Fruit fly (Drosophila melanogaster) whole organism, adult: ENCODE data around the gene CG10237.

ENCODE experiments used
- CG11617 ChIP-seq: fragments of 200-800 bp; sonication (Bioruptor generic); optimal IDR thresholded peaks from 2 replicates; lab custom pipeline; 2017; ENCODE audit warnings: mild to moderate bottlenecking, missing biosample characterization, missing genetic modification reagents, missing genetic modification characterization
- CG12768 ChIP-seq: fragments of 200-800 bp; sonication (Bioruptor generic); optimal IDR thresholded peaks from 2 replicates; lab custom pipeline; 2017; ENCODE audit warnings: missing biosample characterization, missing genetic modification characterization, mild to moderate bottlenecking, moderate library complexity, missing genetic modification reagents
- CG14711 ChIP-seq: fragments of 200-800 bp; sonication (Bioruptor generic); optimal IDR thresholded peaks from 2 replicates; lab custom pipeline; 2018; ENCODE audit warnings: missing biosample characterization, mild to moderate bottlenecking, missing genetic modification characterization, moderate library complexity
- CG1620 ChIP-seq: fragments of 200-800 bp; sonication (Bioruptor generic); optimal IDR thresholded peaks from 2 replicates; lab custom pipeline; 2016; ENCODE audit warnings: missing biosample characterization, missing genetic modification characterization
- CG33017 ChIP-seq: fragments of 200-800 bp; sonication (Bioruptor generic); optimal IDR thresholded peaks from 2 replicates; lab custom pipeline; 2018; ENCODE audit warnings: missing biosample characterization, mild to moderate bottlenecking, missing genetic modification characterization, moderate library complexity
- CG5204 ChIP-seq: fragments of 200-800 bp; sonication (Bioruptor generic); optimal IDR thresholded peaks from 2 replicates; lab custom pipeline; 2016; ENCODE audit warnings: missing biosample characterization, missing genetic modification characterization
- CG7045 ChIP-seq: fragments of 200-800 bp; sonication (Bioruptor generic); optimal IDR thresholded peaks from 2 replicates; lab custom pipeline; 2017; ENCODE audit warnings: missing biosample characterization, mild to moderate bottlenecking, missing genetic modification characterization
- CG7101 ChIP-seq: fragments of 200-800 bp; sonication (Bioruptor generic); optimal IDR thresholded peaks from 2 replicates; lab custom pipeline; 2018; ENCODE audit warnings: missing biosample characterization, mild to moderate bottlenecking, missing genetic modification characterization, moderate library complexity
- Clk ChIP-seq: fragments of 200-800 bp; sonication (Bioruptor generic); optimal IDR thresholded peaks from 2 replicates; lab custom pipeline; 2017; ENCODE audit warnings: missing biosample characterization, missing genetic modification characterization
- Crg-1 ChIP-seq: fragments of 200-800 bp; sonication (Bioruptor generic); optimal IDR thresholded peaks from 2 replicates; lab custom pipeline; 2016; ENCODE audit warnings: missing biosample characterization, missing genetic modification characterization
- Hr96 ChIP-seq: fragments of 200-800 bp; sonication (Bioruptor generic); optimal IDR thresholded peaks from 2 replicates; lab custom pipeline; 2016; ENCODE audit warnings: missing biosample characterization, missing genetic modification characterization
- Mnt ChIP-seq: fragments of 200-800 bp; sonication (Bioruptor generic); optimal IDR thresholded peaks from 2 replicates; lab custom pipeline; 2016; ENCODE audit warnings: missing biosample characterization, mild to moderate bottlenecking, missing genetic modification characterization
- bab1 ChIP-seq: fragments of 200-800 bp; sonication (Bioruptor generic); optimal IDR thresholded peaks from 3 replicates; lab custom pipeline; 2019; ENCODE audit warnings: missing biosample characterization, mild to moderate bottlenecking, missing genetic modification characterization, moderate library complexity
- cic ChIP-seq: fragments of 200-800 bp; sonication (Bioruptor generic); optimal IDR thresholded peaks from 2 replicates; lab custom pipeline; 2017; ENCODE audit warnings: missing biosample characterization, mild to moderate bottlenecking, missing genetic modification characterization, moderate library complexity
- cnc ChIP-seq, 2 experiments: fragments of >200 bp; optimal IDR thresholded peaks; 2 replicates each; lab custom pipeline; 2017
- kay ChIP-seq: fragments of 200-800 bp; sonication (Bioruptor generic); peaks from one replicate; lab custom pipeline; 2016; ENCODE audit warnings: missing biosample characterization, missing genetic modification characterization, borderline replicate concordance
- ovo ChIP-seq: fragments of 200-800 bp; sonication (Bioruptor generic); optimal IDR thresholded peaks from 2 replicates; lab custom pipeline; 2016; ENCODE audit warnings: missing biosample characterization, missing genetic modification characterization
- pad ChIP-seq: fragments of 200-800 bp; sonication (Bioruptor generic); optimal IDR thresholded peaks from 3 replicates; lab custom pipeline; 2017; ENCODE audit warnings: missing biosample characterization, missing genetic modification characterization, mild to moderate bottlenecking, moderate library complexity, missing genetic modification reagents
- tj ChIP-seq: fragments of 200-800 bp; sonication (Bioruptor generic); optimal IDR thresholded peaks from 3 replicates; lab custom pipeline; 2017; ENCODE audit warnings: missing biosample characterization, mild to moderate bottlenecking, missing genetic modification characterization, moderate library complexity
- toe ChIP-seq: fragments of 200-800 bp; sonication (Bioruptor generic); optimal IDR thresholded peaks from 2 replicates; lab custom pipeline; 2016; ENCODE audit warnings: missing biosample characterization, missing genetic modification characterization

CG10237 gene

DNA sequence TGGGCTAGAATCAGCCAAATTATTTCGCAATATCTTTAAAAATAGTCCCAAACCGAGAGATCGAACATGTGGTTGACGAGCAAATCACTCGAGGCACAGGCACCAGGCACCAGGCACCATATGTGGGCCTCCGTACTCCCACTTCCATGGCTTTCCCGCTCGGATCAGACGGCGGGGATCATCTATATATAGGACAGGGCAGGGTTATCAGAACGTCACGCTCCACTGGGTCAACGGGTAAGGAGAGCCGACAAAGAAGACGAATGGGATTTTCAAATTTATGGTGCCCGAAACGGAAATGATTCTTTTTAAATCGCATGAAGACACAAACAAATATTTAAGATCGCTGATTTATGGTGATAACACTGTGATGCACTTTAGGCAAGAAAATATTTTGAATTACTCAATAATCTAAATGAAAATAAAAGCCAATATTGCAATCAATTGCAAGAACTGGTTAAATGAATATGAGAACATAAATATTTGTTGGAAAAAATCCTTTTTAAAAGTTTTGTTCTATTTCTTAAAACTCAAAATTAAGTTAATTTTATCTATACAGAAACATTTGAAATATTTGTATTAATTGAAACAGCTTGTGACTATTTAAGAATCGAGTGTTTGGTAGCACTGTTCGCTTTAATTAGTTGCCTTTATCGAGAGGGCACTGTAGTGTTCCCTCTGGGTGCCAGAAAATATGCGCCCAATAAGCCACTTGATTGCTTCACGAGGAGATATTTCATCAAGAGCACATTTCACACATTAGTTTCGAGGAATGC is 29.2 kb downstream of the CG10237 start:
- TF ChIP-seq kay (GFP tag; lab: Kevin White, UChicago) (peak; percentile 60), CG11617 (GFP tag; lab: Kevin White, UChicago) (no peak)

- TF ChIP-seq kay (GFP tag; lab: Kevin White, UChicago) (no peak), CG12768 (GFP tag; lab: Kevin White, UChicago) (no peak), Clk (GFP tag; lab: Kevin White, UChicago) (no peak), CG7101 (no peak), tj (GFP tag; lab: Kevin White, UChicago) (no peak), Hr96 (GFP tag; lab: Kevin White, UChicago) (no peak), CG7045 (no peak), Mnt (GFP tag; lab: Kevin White, UChicago) (no peak), CG14711 (tag; lab: Kevin White, UChicago) (no peak), CG1620 (GFP tag; lab: Kevin White, UChicago) (no peak), CG5204 (no peak), bab1 (GFP tag; lab: Kevin White, UChicago) (no peak), pad (GFP tag; lab: Kevin White, UChicago) (no peak), ovo (GFP tag; lab: Kevin White, UChicago) (no peak), toe (GFP tag; lab: Kevin White, UChicago) (no peak)
These were observed 30.6 kb downstream of the CG10237 start for dm6 chr2L:19411966-19412365.

- TF ChIP-seq pad (GFP tag; lab: Kevin White, UChicago) (no peak), CG7101 (no peak), cic (no peak)
These were observed 36.1 kb downstream of the CG10237 start for dm6 chr2L:19406419-19406818.

DNA sequence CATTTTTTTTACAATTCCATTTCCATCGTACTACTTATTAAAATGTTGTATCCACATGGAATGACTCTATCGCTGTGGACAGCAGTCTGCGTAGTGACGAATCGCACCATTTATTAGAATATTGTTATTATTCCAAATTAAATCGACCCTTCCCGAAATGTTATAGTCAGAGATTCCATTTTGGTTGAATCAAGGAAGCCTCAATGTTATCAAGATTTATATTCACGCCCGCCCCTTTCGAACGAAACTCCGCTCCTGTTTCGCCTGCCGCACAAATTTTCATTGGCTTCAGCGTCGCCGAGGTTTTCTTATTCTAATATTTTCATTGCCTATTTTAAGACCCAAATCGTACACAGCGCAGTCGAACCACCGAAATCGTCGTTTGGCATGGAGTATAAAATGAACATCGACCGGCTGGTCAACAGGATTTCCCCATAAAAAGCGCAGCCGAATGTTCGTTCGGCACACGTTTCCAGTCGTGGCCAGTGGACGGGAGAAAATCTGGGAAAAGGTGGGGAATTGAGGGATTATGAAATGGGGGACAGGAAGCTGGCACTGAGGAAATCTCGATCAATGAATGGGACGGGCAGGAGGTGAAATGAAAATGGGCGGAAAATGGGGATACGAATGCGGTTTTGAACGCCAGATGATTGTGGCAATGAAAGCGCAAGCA is 36.7 kb downstream of the CG10237 start:
- no peak for TF ChIP-seq toe (GFP tag; lab: Kevin White, UChicago)
- TF ChIP-seq pad (GFP tag; lab: Kevin White, UChicago): no peak
- no peak for TF ChIP-seq Clk (GFP tag; lab: Kevin White, UChicago)
- no peak for TF ChIP-seq CG7045
- TF ChIP-seq CG7101: no peak
- TF ChIP-seq tj (GFP tag; lab: Kevin White, UChicago): no peak
- no peak for TF ChIP-seq CG5204
- no peak for TF ChIP-seq Hr96 (GFP tag; lab: Kevin White, UChicago)
- no peak for TF ChIP-seq Crg-1 (GFP tag; lab: Kevin White, UChicago)
- TF ChIP-seq bab1 (GFP tag; lab: Kevin White, UChicago): no peak
- TF ChIP-seq CG11617 (GFP tag; lab: Kevin White, UChicago): no peak
- no peak for TF ChIP-seq kay (GFP tag; lab: Kevin White, UChicago)
- no peak for TF ChIP-seq Mnt (GFP tag; lab: Kevin White, UChicago)
- TF ChIP-seq cic: no peak
- no peak for TF ChIP-seq CG1620 (GFP tag; lab: Kevin White, UChicago)
- no peak for TF ChIP-seq ovo (GFP tag; lab: Kevin White, UChicago)
- no peak for TF ChIP-seq cnc (optimal IDR thresholded peaks at IDR 0.05; lab: Kevin White, UChicago)
- no peak for TF ChIP-seq CG14711 (tag; lab: Kevin White, UChicago)
- TF ChIP-seq CG33017: no peak
- TF ChIP-seq CG12768 (GFP tag; lab: Kevin White, UChicago): no peak

- TF ChIP-seq CG11617 (GFP tag; lab: Kevin White, UChicago) (no peak), CG33017 (no peak), bab1 (GFP tag; lab: Kevin White, UChicago) (no peak), CG7101 (no peak), Mnt (GFP tag; lab: Kevin White, UChicago) (no peak), cnc (optimal IDR thresholded peaks at IDR 0.05; lab: Kevin White, UChicago) (no peak), CG12768 (GFP tag; lab: Kevin White, UChicago) (no peak), ovo (GFP tag; lab: Kevin White, UChicago) (no peak), cic (no peak), Clk (GFP tag; lab: Kevin White, UChicago) (no peak), CG14711 (tag; lab: Kevin White, UChicago) (no peak)
These were observed 37.7 kb downstream of the CG10237 start for dm6 chr2L:19404804-19405203.

dm6 chr2L:19403398-19403797 is 39.1 kb downstream of the CG10237 start:
- TF ChIP-seq Mnt (GFP tag; lab: Kevin White, UChicago) (no peak), CG5204 (no peak), bab1 (GFP tag; lab: Kevin White, UChicago) (no peak), toe (GFP tag; lab: Kevin White, UChicago) (no peak)

dm6 chr2L:19402667-19403066 is 39.9 kb downstream of the CG10237 start:
- TF ChIP-seq CG1620 (GFP tag; lab: Kevin White, UChicago) (no peak), CG7101 (no peak), Hr96 (GFP tag; lab: Kevin White, UChicago) (no peak), tj (GFP tag; lab: Kevin White, UChicago) (no peak), CG7045 (no peak), cnc (optimal IDR thresholded peaks at IDR 0.05; lab: Kevin White, UChicago) (no peak), bab1 (GFP tag; lab: Kevin White, UChicago) (no peak), CG12768 (GFP tag; lab: Kevin White, UChicago) (no peak)
